Worm (Caenorhabditis elegans): ENCODE data around the gene lbp-8.

Gene lbp-8

DNA sequence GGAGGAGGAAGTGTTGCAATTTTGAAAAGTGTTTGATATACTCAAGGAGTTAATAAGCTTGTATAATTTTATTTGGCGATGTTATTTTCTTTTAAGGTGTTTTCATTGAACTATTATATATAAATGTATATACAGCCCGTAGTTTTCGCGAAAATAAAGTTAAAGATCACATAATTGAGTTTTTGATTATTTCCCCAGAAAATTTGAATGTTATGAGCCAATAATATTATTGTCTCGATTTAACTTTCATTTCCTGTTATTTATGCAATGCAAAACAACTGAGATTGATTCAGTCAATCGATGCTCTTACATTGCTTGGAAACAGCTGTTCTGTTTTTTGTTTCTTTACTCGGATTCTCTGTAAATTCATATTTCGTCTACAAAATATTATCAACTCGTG, 42.2 kb upstream of the lbp-8 start, which contains the start of gene srx-133:
TSS of gene srx-133 (plus strand) at position 301 of the 400 bp plus-strand sequence.
- TF ChIP-seq unc-130 (tag; optimal IDR thresholded peaks at IDR 0.05) (no peak), nhr-19 (GFP tag; conservative IDR thresholded peaks at IDR 0.05) (no peak), rnt-1 (tag; optimal IDR thresholded peaks at IDR 0.05) (no peak), alr-1 (tag; optimal IDR thresholded peaks at IDR 0.05; ENCODE audit: borderline replicate concordance) (no peak), C16A3.4 (tag; optimal IDR thresholded peaks at IDR 0.05) (no peak), grh-1 (GFP tag; IDR thresholded peaks at IDR 0.05) (no peak), Y116A8C.19 (tag; optimal IDR thresholded peaks at IDR 0.05; ENCODE audit: borderline replicate concordance) (no peak)

DNA sequence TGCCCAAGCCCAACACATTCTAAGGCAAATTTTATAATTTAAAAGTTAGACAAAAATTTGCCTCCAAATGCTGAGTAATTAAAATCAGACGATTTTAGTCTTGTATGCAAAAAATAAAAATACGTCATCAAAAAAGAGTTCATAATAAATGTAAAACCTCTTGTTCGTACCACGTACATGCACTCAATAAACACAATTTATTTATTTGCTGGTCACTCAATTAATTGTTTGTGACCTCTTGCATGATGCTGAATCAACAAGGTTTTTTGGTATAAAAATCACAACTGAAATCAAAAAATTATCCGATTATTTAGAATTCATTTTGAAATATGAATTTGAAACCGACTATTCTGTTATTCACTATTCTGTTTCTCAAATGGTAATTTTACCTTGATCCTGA, 40.4 kb upstream of the lbp-8 start, which contains the start of gene hpx-2:
TSS of gene hpx-2 (plus strand) at position 301 of the 400 bp plus-strand sequence.
- TF ChIP-seq nhr-77 (tag; optimal IDR thresholded peaks at IDR 0.05) (no peak), elt-2 (tag; optimal IDR thresholded peaks at IDR 0.05) (no peak), zag-1 (tag; optimal IDR thresholded peaks at IDR 0.05) (no peak), mab-9 (GFP tag; IDR thresholded peaks at IDR 0.05) (no peak), snpc-4 (tag; optimal IDR thresholded peaks at IDR 0.05) (no peak), ceh-88 (GFP tag; IDR thresholded peaks at IDR 0.05) (no peak), nhr-19 (GFP tag; conservative IDR thresholded peaks at IDR 0.05) (no peak), nhr-237 (tag; optimal IDR thresholded peaks at IDR 0.05) (no peak), sup-37 (GFP tag; optimal IDR thresholded peaks at IDR 0.05) (no peak), ceh-8 (GFP tag; optimal IDR thresholded peaks at IDR 0.05) (no peak), nhr-85 (tag) (no peak), nhr-11 (tag; optimal IDR thresholded peaks at IDR 0.05) (no peak), nhr-84 (tag; optimal IDR thresholded peaks at IDR 0.05) (no peak), alr-1 (tag; optimal IDR thresholded peaks at IDR 0.05; ENCODE audit: borderline replicate concordance) (no peak), egl-13 (tag; optimal IDR thresholded peaks at IDR 0.05) (no peak)

DNA sequence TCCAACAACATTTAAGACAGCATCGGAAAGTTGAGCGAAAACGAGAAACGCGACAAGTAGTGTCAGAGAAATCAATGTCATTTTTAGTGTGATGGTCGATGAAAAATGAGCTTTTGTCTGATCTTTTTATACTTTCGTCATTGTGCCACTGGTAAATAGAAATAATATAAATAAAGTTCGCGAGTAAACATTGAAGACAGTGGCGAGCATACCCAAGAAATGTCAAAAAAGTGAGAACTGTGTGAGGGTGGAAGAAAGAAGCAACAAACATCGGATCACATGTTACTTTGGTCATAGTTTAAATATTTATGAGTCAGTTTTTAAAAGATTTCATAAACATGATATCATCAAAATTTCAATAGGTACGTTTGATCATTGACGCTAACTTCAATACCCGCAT, 36.3 kb upstream of the lbp-8 start, which contains the start of gene ttr-21:
TSS of gene ttr-21 (minus strand) at position 100 of the 400 bp plus-strand sequence.
- TF ChIP-seq ces-1 (GFP tag; optimal IDR thresholded peaks at IDR 0.05) (no peak), nhr-20 (tag; optimal IDR thresholded peaks at IDR 0.05) (peak; percentile 9)

DNA sequence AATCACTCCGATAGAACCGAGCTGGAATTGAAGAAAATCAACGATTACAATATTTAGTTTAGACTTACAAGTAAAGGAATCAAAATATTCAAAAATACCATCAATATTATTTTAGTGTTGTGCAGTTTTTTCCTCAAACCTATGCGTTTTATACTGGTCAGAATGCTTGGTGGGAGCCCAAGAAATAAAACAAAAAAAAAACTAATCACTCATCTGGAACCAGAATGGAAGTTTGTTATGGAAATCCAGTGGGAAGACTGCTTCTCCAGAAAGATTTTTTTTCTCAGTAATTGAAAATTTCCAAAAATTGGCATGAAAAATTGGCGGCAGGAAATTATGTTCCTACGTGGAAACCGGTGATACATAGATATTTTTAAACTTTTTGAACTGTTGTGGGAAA, 34.2 kb upstream of the lbp-8 start, which contains the start of gene srx-134:
TSS of gene srx-134 (minus strand) at position 101 of the 400 bp plus-strand sequence.
- TF ChIP-seq isw-1 (GFP tag; IDR thresholded peaks at IDR 0.05) (no peak), aha-1 (tag; optimal IDR thresholded peaks at IDR 0.05) (no peak), mab-9 (GFP tag; IDR thresholded peaks at IDR 0.05) (no peak), tlp-1 (tag; optimal IDR thresholded peaks at IDR 0.05) (no peak), xbp-1 (tag; optimal IDR thresholded peaks at IDR 0.05) (no peak), C34B4.2 (tag; optimal IDR thresholded peaks at IDR 0.05) (no peak), dsc-1 (tag; optimal IDR thresholded peaks at IDR 0.05) (no peak), skn-1 (tag; optimal IDR thresholded peaks at IDR 0.05) (no peak)

DNA sequence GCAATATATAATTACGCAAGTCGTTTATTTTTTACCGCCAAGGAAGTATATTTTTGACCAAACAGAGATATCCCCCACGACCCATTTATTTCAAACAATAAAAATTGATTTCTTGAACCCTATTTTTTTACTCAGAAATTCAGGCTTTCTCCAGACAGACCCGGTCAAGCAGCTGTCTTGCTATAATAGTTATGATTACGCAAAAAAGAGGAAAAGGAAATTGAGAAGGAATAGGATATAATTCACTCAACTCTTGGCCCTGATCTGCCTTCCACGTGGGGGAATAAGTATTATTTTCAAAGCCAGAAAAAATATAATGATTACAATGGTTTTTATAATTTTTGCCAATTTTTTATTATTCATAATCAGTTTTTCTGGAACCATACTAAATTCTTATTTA, 33.4 kb upstream of the lbp-8 start, which contains the start of gene srx-136:
TSS of gene srx-136 (plus strand) at position 301 of the 400 bp plus-strand sequence.
- no peak for TF ChIP-seq ces-1 (GFP tag; optimal IDR thresholded peaks at IDR 0.05)
- no peak for TF ChIP-seq lin-15B (tag; optimal IDR thresholded peaks at IDR 0.05)
- no peak for TF ChIP-seq nhr-20 (tag; optimal IDR thresholded peaks at IDR 0.05)
- no peak for TF ChIP-seq hpl-2 (GFP tag; optimal IDR thresholded peaks at IDR 0.05)
- TF ChIP-seq fkh-8 (tag; optimal IDR thresholded peaks at IDR 0.05) = no peak
- no peak for TF ChIP-seq zip-4 (GFP tag; optimal IDR thresholded peaks at IDR 0.05)
- no peak for TF ChIP-seq C04F5.9 (tag; optimal IDR thresholded peaks at IDR 0.05)
- no peak for TF ChIP-seq grh-1 (GFP tag; IDR thresholded peaks at IDR 0.05)
- no peak for TF ChIP-seq fos-1 (tag; optimal IDR thresholded peaks at IDR 0.05)
- TF ChIP-seq hlh-4 (tag; optimal IDR thresholded peaks at IDR 0.05) = no peak
- TF ChIP-seq swsn-7 (tag; optimal IDR thresholded peaks at IDR 0.05) = no peak
- TF ChIP-seq nhr-76 (tag; optimal IDR thresholded peaks at IDR 0.05) = no peak
- no peak for TF ChIP-seq sup-37 (GFP tag; optimal IDR thresholded peaks at IDR 0.05)
- no peak for TF ChIP-seq lin-13 (GFP tag; optimal IDR thresholded peaks at IDR 0.05)
- TF ChIP-seq efl-1 (optimal IDR thresholded peaks at IDR 0.05) = no peak
- TF ChIP-seq efl-1 (GFP tag; optimal IDR thresholded peaks at IDR 0.05 in 1 of 2) = no peak
- TF ChIP-seq tbx-2 (tag; optimal IDR thresholded peaks at IDR 0.05) = no peak

Measured in whole organism, L1 larva.